Worm (Caenorhabditis elegans) whole organism, late embryonic: ENCODE data around the gene syf-2.

Source experiments
- ceh-14 ChIP-seq: sonication (generic microtip); optimal IDR thresholded peaks from 2 replicates; lab custom pipeline; 2016; ENCODE audit warnings: missing genotype, missing genetic modification characterization, missing compliant biosample characterization
- elt-2 ChIP-seq: sonication (generic microtip); optimal IDR thresholded peaks from 2 replicates; lab custom pipeline; 2016; ENCODE audit warnings: missing genetic modification reagents, missing genetic modification characterization, missing compliant biosample characterization
- nhr-11 ChIP-seq: fragments of 150-350 bp; optimal IDR thresholded peaks from 2 replicates; lab custom pipeline; 2014; ENCODE audit warnings: missing biosample characterization, missing genetic modification characterization
- tbx-2 ChIP-seq: sonication (generic microtip); optimal IDR thresholded peaks from 2 replicates; lab custom pipeline; 2016; ENCODE audit warnings: missing genetic modification characterization, missing compliant biosample characterization

DNA sequence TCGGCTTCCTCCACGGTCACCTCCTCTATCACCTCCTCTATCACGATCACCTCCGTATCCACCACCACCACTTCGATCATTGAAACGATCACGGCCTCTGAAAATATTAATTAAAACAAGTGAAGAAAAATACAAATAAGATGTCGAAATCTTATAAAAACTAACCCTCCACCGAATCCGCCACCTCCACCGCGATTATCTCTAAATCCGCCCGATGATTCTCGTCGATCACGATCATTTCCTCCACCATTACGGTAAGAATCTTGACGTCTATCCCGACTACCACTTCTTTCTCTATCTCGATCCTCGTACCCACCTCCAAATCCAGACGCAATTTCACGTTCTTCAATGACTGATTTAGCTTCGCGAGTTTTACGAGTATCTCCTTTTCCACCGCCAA lies 2.7 kb downstream of the syf-2 start:
- TF ChIP-seq elt-2 (tag; lab: Kevin White, UChicago) = no peak
- TF ChIP-seq tbx-2 (tag; lab: Kevin White, UChicago) = no peak
- no peak for TF ChIP-seq nhr-11 (tag; lab: Kevin White, UChicago)
- no peak for TF ChIP-seq ceh-14 (tag; lab: Kevin White, UChicago)
